Worm (Caenorhabditis elegans): Measurements from ENCODE around the gene dpy-11.

dpy-11 gene

ce11 chrV:6508703-6509102 lies 6.3 kb downstream of the dpy-11 start, which contains the start of gene ubh-3:
Gene ubh-3 (minus strand): TSS chrV:6508803.
- no peak for TF ChIP-seq tbx-37 (GFP tag; conservative IDR thresholded peaks at IDR 0.05)
- TF ChIP-seq hmbx-1 (tag; optimal IDR thresholded peaks at IDR 0.05): no peak
- TF ChIP-seq B0310.2 (tag; optimal IDR thresholded peaks at IDR 0.05): no peak
- no peak for TF ChIP-seq ceh-13 (GFP tag; optimal IDR thresholded peaks at IDR 0.05)
- TF ChIP-seq sea-1 (GFP tag; conservative IDR thresholded peaks at IDR 0.05): no peak
- TF ChIP-seq F13C5.2 (tag; optimal IDR thresholded peaks at IDR 0.05): no peak
- no peak for TF ChIP-seq flt-1 (GFP tag; IDR thresholded peaks at IDR 0.05)
- TF ChIP-seq hnd-1 (tag; optimal IDR thresholded peaks at IDR 0.05): no peak
- TF ChIP-seq tra-4 (tag; optimal IDR thresholded peaks at IDR 0.05): no peak
- TF ChIP-seq aly-1 (tag; optimal IDR thresholded peaks at IDR 0.05): no peak
- TF ChIP-seq hmg-4 (GFP tag; optimal IDR thresholded peaks at IDR 0.05): no peak
- no peak for TF ChIP-seq scrt-1 (GFP tag; IDR thresholded peaks at IDR 0.05)
- TF ChIP-seq pes-1 (GFP tag; IDR thresholded peaks at IDR 0.05): no peak

- TF ChIP-seq aly-1 (tag; optimal IDR thresholded peaks at IDR 0.05) (no peak), pes-1 (GFP tag; IDR thresholded peaks at IDR 0.05) (no peak), sea-1 (GFP tag; conservative IDR thresholded peaks at IDR 0.05) (no peak), B0310.2 (tag; optimal IDR thresholded peaks at IDR 0.05) (no peak), ceh-36 (tag; optimal IDR thresholded peaks at IDR 0.05) (no peak), hmg-4 (GFP tag; optimal IDR thresholded peaks at IDR 0.05) (no peak), tbx-11 (GFP tag; IDR thresholded peaks at IDR 0.05) (no peak), scrt-1 (GFP tag; IDR thresholded peaks at IDR 0.05) (no peak), ama-1 (optimal IDR thresholded peaks at IDR 0.05) (no peak), tra-4 (tag; optimal IDR thresholded peaks at IDR 0.05) (no peak), flt-1 (GFP tag; IDR thresholded peaks at IDR 0.05) (no peak), tbx-37 (GFP tag; conservative IDR thresholded peaks at IDR 0.05) (no peak), ets-7 (tag; optimal IDR thresholded peaks at IDR 0.05) (no peak), F13C5.2 (tag; optimal IDR thresholded peaks at IDR 0.05) (no peak), hnd-1 (tag; optimal IDR thresholded peaks at IDR 0.05) (no peak), ceh-13 (GFP tag; optimal IDR thresholded peaks at IDR 0.05) (no peak), hmbx-1 (tag; optimal IDR thresholded peaks at IDR 0.05) (no peak)
Measured at ce11 chrV:6506238-6506956, 8.6 kb downstream of the dpy-11 start.

ce11 chrV:6505339-6505811 lies 9.7 kb downstream of the dpy-11 start, which contains the start of gene W01A11.7:
Gene W01A11.7 (minus strand): TSS chrV:6505389.
- TF ChIP-seq ets-7 (tag; optimal IDR thresholded peaks at IDR 0.05) (no peak), tbx-11 (GFP tag; IDR thresholded peaks at IDR 0.05) (no peak), B0310.2 (tag; optimal IDR thresholded peaks at IDR 0.05) (no peak), F13C5.2 (tag; optimal IDR thresholded peaks at IDR 0.05) (no peak), hmg-4 (GFP tag; optimal IDR thresholded peaks at IDR 0.05) (no peak)

ce11 chrV:6504131-6504827 lies 10.8 kb downstream of the dpy-11 start, which contains the start of gene moc-2:
Gene moc-2 (minus strand): TSS chrV:6504181.
- TF ChIP-seq ama-1 (optimal IDR thresholded peaks at IDR 0.05): no peak
- TF ChIP-seq hmbx-1 (tag; optimal IDR thresholded peaks at IDR 0.05): no peak
- no peak for TF ChIP-seq sea-1 (GFP tag; conservative IDR thresholded peaks at IDR 0.05)
- no peak for TF ChIP-seq ets-7 (tag; optimal IDR thresholded peaks at IDR 0.05)
- TF ChIP-seq F13C5.2 (tag; optimal IDR thresholded peaks at IDR 0.05): no peak
- TF ChIP-seq hmg-4 (GFP tag; optimal IDR thresholded peaks at IDR 0.05): no peak
- TF ChIP-seq ceh-13 (GFP tag; optimal IDR thresholded peaks at IDR 0.05): no peak
- TF ChIP-seq aly-1 (tag; optimal IDR thresholded peaks at IDR 0.05): no peak
- no peak for TF ChIP-seq hnd-1 (tag; optimal IDR thresholded peaks at IDR 0.05)
- TF ChIP-seq tbx-11 (GFP tag; IDR thresholded peaks at IDR 0.05): no peak
- no peak for TF ChIP-seq tra-4 (tag; optimal IDR thresholded peaks at IDR 0.05)
- TF ChIP-seq scrt-1 (GFP tag; IDR thresholded peaks at IDR 0.05): no peak
- TF ChIP-seq tbx-37 (GFP tag; conservative IDR thresholded peaks at IDR 0.05): no peak
- TF ChIP-seq flt-1 (GFP tag; IDR thresholded peaks at IDR 0.05): no peak
- no peak for TF ChIP-seq B0310.2 (tag; optimal IDR thresholded peaks at IDR 0.05)
- no peak for TF ChIP-seq ceh-36 (tag; optimal IDR thresholded peaks at IDR 0.05)
- TF ChIP-seq pes-1 (GFP tag; IDR thresholded peaks at IDR 0.05): no peak

ce11 chrV:6503158-6503557 lies 11.9 kb downstream of the dpy-11 start:
- TF ChIP-seq aly-1 (tag; optimal IDR thresholded peaks at IDR 0.05) (no peak), F13C5.2 (tag; optimal IDR thresholded peaks at IDR 0.05) (no peak), hmbx-1 (tag; optimal IDR thresholded peaks at IDR 0.05) (no peak), ets-7 (tag; optimal IDR thresholded peaks at IDR 0.05) (no peak), ceh-36 (tag; optimal IDR thresholded peaks at IDR 0.05) (no peak), ama-1 (optimal IDR thresholded peaks at IDR 0.05) (no peak), sea-1 (GFP tag; conservative IDR thresholded peaks at IDR 0.05) (no peak), tbx-37 (GFP tag; conservative IDR thresholded peaks at IDR 0.05) (no peak), tra-4 (tag; optimal IDR thresholded peaks at IDR 0.05) (no peak), tbx-11 (GFP tag; IDR thresholded peaks at IDR 0.05) (no peak), hnd-1 (tag; optimal IDR thresholded peaks at IDR 0.05) (no peak), pes-1 (GFP tag; IDR thresholded peaks at IDR 0.05) (no peak), B0310.2 (tag; optimal IDR thresholded peaks at IDR 0.05) (no peak), flt-1 (GFP tag; IDR thresholded peaks at IDR 0.05) (no peak), hmg-4 (GFP tag; optimal IDR thresholded peaks at IDR 0.05) (no peak), scrt-1 (GFP tag; IDR thresholded peaks at IDR 0.05) (no peak), ceh-13 (GFP tag; optimal IDR thresholded peaks at IDR 0.05) (no peak)

ce11 chrV:6498903-6499302 lies 16.1 kb downstream of the dpy-11 start, which contains the start of gene W01A11.1:
Gene W01A11.1 (plus strand): TSS chrV:6499224.
- TF ChIP-seq hnd-1 (tag; optimal IDR thresholded peaks at IDR 0.05) (no peak), hmg-4 (GFP tag; optimal IDR thresholded peaks at IDR 0.05) (no peak), tra-4 (tag; optimal IDR thresholded peaks at IDR 0.05) (no peak), F13C5.2 (tag; optimal IDR thresholded peaks at IDR 0.05) (no peak), aly-1 (tag; optimal IDR thresholded peaks at IDR 0.05) (no peak), scrt-1 (GFP tag; IDR thresholded peaks at IDR 0.05) (no peak), hmbx-1 (tag; optimal IDR thresholded peaks at IDR 0.05) (no peak), pes-1 (GFP tag; IDR thresholded peaks at IDR 0.05) (no peak), B0310.2 (tag; optimal IDR thresholded peaks at IDR 0.05) (no peak), ama-1 (optimal IDR thresholded peaks at IDR 0.05) (no peak), tbx-37 (GFP tag; conservative IDR thresholded peaks at IDR 0.05) (no peak), ceh-13 (GFP tag; optimal IDR thresholded peaks at IDR 0.05) (no peak), tbx-11 (GFP tag; IDR thresholded peaks at IDR 0.05) (no peak), sea-1 (GFP tag; conservative IDR thresholded peaks at IDR 0.05) (no peak), ets-7 (tag; optimal IDR thresholded peaks at IDR 0.05) (no peak), ceh-36 (tag; optimal IDR thresholded peaks at IDR 0.05) (no peak)
